Fruit fly (Drosophila melanogaster) whole organism, wandering third instar larva: ENCODE measurements around the gene fry.

Source experiments
- Abd-B ChIP-seq: fragments of >200 bp; optimal IDR thresholded peaks from 2 replicates; lab custom pipeline; 2017; ENCODE audit warnings: missing biosample characterization, missing genetic modification characterization
- CG32264 ChIP-seq: fragments of 200-800 bp; sonication (Bioruptor generic); optimal IDR thresholded peaks from 2 replicates; lab custom pipeline; 2016; ENCODE audit warnings: missing biosample characterization, missing genetic modification characterization
- CG9705 ChIP-seq: fragments of 200-800 bp; sonication (Bioruptor generic); optimal IDR thresholded peaks from 2 replicates; lab custom pipeline; 2018; ENCODE audit warnings: missing biosample characterization, mild to moderate bottlenecking, missing genetic modification characterization
- CrebA ChIP-seq: fragments of 200-800 bp; sonication (Bioruptor generic); optimal IDR thresholded peaks from 2 replicates; lab custom pipeline; 2016; ENCODE audit warnings: missing biosample characterization, mild to moderate bottlenecking, missing genetic modification characterization, borderline replicate concordance
- Dfd ChIP-seq: fragments of >200 bp; optimal IDR thresholded peaks from 2 replicates; lab custom pipeline; 2017; ENCODE audit warnings: missing biosample characterization, missing genetic modification characterization
- Dif ChIP-seq: fragments of 200-275, 200-300 bp; sonication (Bioruptor generic); optimal IDR thresholded peaks from 2 replicates; lab custom pipeline; 2018; ENCODE audit warnings: missing biosample characterization, missing genetic modification characterization; ENCODE audit not compliant: partially characterized antibody
- GATAd ChIP-seq: sonication (Bioruptor generic); optimal IDR thresholded peaks from 2 replicates; lab custom pipeline; 2016; ENCODE audit warnings: missing biosample characterization, missing genetic modification characterization
- HLH106 ChIP-seq: fragments of 200-800 bp; optimal IDR thresholded peaks from 3 replicates; lab custom pipeline; 2019; ENCODE audit warnings: missing biosample characterization, mild to moderate bottlenecking, missing genetic modification characterization, moderate library complexity
- Hnf4 ChIP-seq: fragments of 200-800 bp; sonication (Bioruptor generic); optimal IDR thresholded peaks from 2 replicates; lab custom pipeline; 2016; ENCODE audit warnings: missing biosample characterization, mild to moderate bottlenecking, missing genetic modification characterization
- Hr78 ChIP-seq: fragments of >200 bp; optimal IDR thresholded peaks from 2 replicates; lab custom pipeline; 2017; ENCODE audit warnings: missing biosample characterization, missing genetic modification characterization
- Hr83 ChIP-seq: fragments of 200-300 bp; sonication (Bioruptor generic); optimal IDR thresholded peaks from 2 replicates; lab custom pipeline; 2016; ENCODE audit warnings: missing biosample characterization, mild to moderate bottlenecking, missing genetic modification characterization, moderate library complexity; ENCODE audit not compliant: poor library complexity, severe bottlenecking
- Jra ChIP-seq: sonication (Bioruptor generic); optimal IDR thresholded peaks from 2 replicates; lab custom pipeline; 2016; ENCODE audit warnings: missing biosample characterization, missing genetic modification characterization
- Mio ChIP-seq: sonication (Bioruptor generic); optimal IDR thresholded peaks from 2 replicates; lab custom pipeline; 2016; ENCODE audit warnings: missing biosample characterization, missing genetic modification characterization
- Myc ChIP-seq: fragments of >200 bp; optimal IDR thresholded peaks from 2 replicates; lab custom pipeline; 2017
- N ChIP-seq: fragments of >200 bp; optimal IDR thresholded peaks from 2 replicates; lab custom pipeline; 2018; ENCODE audit warnings: missing biosample characterization, missing external identifiers, missing genetic modification characterization
- OdsH ChIP-seq: fragments of 200-800 bp; sonication (Bioruptor generic); optimal IDR thresholded peaks from 2 replicates; lab custom pipeline; 2016; ENCODE audit warnings: missing biosample characterization, mild to moderate bottlenecking, missing genetic modification characterization
- Rel ChIP-seq, 2 experiments: fragments of 200-800 bp; sonication (Bioruptor generic) in 1 of 2; optimal IDR thresholded peaks; 2 replicates in 1 of 2; 3 replicates in 1 of 2; lab custom pipeline; 2016 to 2019; ENCODE audit warnings: mild to moderate bottlenecking in 2 of 2, missing biosample characterization in 2 of 2, missing genetic modification characterization in 2 of 2, moderate library complexity in 1 of 2
- Sp1 ChIP-seq: fragments of 200-800 bp; sonication (Bioruptor generic); optimal IDR thresholded peaks from 3 replicates; lab custom pipeline; 2019; ENCODE audit warnings: missing biosample characterization, mild to moderate bottlenecking, missing genetic modification characterization, moderate library complexity
- Vsx2 ChIP-seq: fragments of 200-300, 225-300 bp; sonication (Bioruptor generic); optimal IDR thresholded peaks from 2 replicates; lab custom pipeline; 2018; ENCODE audit warnings: missing biosample characterization, missing genetic modification characterization; ENCODE audit not compliant: partially characterized antibody
- br ChIP-seq: fragments of 200-800 bp; sonication (Bioruptor generic); optimal IDR thresholded peaks from 2 replicates; lab custom pipeline; 2016; ENCODE audit warnings: missing biosample characterization, missing genetic modification characterization
- brk ChIP-seq: fragments of 200-800 bp; sonication (Bioruptor generic); optimal IDR thresholded peaks from 2 replicates; lab custom pipeline; 2016; ENCODE audit warnings: missing biosample characterization, mild to moderate bottlenecking, missing genetic modification characterization
- dl ChIP-seq, 2 experiments: fragments of 175-275, 200-275 bp in 1 of 2; fragments of 200-275 bp in 1 of 2; sonication (Bioruptor generic); optimal IDR thresholded peaks; lab custom pipeline; 2018; ENCODE audit warnings: mild to moderate bottlenecking in 2 of 2, missing biosample characterization in 2 of 2, missing genetic modification characterization in 2 of 2, moderate library complexity in 2 of 2; ENCODE audit not compliant: partially characterized antibody in 2 of 2, insufficient read depth in 1 of 2
- dmrt93B ChIP-seq: fragments of 200-800 bp; sonication (Bioruptor generic); optimal IDR thresholded peaks from 2 replicates; lab custom pipeline; 2018; ENCODE audit warnings: missing biosample characterization, mild to moderate bottlenecking, missing genetic modification characterization
- dsf ChIP-seq: sonication (Bioruptor generic); optimal IDR thresholded peaks from 2 replicates; lab custom pipeline; 2016; ENCODE audit warnings: missing biosample characterization, missing genetic modification characterization, borderline replicate concordance
- ey ChIP-seq: fragments of 200-800 bp; sonication (Bioruptor generic); optimal IDR thresholded peaks from 2 replicates; lab custom pipeline; 2016; ENCODE audit warnings: missing biosample characterization, missing genetic modification characterization
- foxo ChIP-seq, 2 experiments: fragments of 200-800 bp; sonication (Bioruptor generic); optimal IDR thresholded peaks; 2 replicates in 1 of 2; 3 replicates in 1 of 2; lab custom pipeline; 2016 to 2017; ENCODE audit warnings: missing biosample characterization in 2 of 2, missing genetic modification characterization in 2 of 2
- fru ChIP-seq: fragments of 200-800 bp; sonication (Bioruptor generic); optimal IDR thresholded peaks from 3 replicates; lab custom pipeline; 2016; ENCODE audit warnings: missing biosample characterization, mild to moderate bottlenecking, missing genetic modification characterization
- h ChIP-seq: fragments of 200-800 bp; sonication (Bioruptor generic); optimal IDR thresholded peaks from 3 replicates; lab custom pipeline; 2016; ENCODE audit warnings: missing biosample characterization, mild to moderate bottlenecking, missing genetic modification characterization
- jim ChIP-seq: fragments of 175-275, 200-325 bp; sonication (Bioruptor generic); optimal IDR thresholded peaks from 2 replicates; lab custom pipeline; 2016; ENCODE audit warnings: missing biosample characterization, mild to moderate bottlenecking, missing genetic modification characterization
- lola ChIP-seq: fragments of >200 bp; optimal IDR thresholded peaks from 2 replicates; lab custom pipeline; 2017; ENCODE audit warnings: missing biosample characterization, missing genetic modification characterization
- pan ChIP-seq: fragments of >200 bp; optimal IDR thresholded peaks from 2 replicates; lab custom pipeline; 2017
- psq ChIP-seq: fragments of 200-800 bp; sonication (Bioruptor generic); optimal IDR thresholded peaks from 3 replicates; lab custom pipeline; 2017; ENCODE audit warnings: missing biosample characterization, mild to moderate bottlenecking, missing genetic modification characterization, moderate library complexity
- rgr ChIP-seq: fragments of 200-800 bp; sonication (Bioruptor generic); optimal IDR thresholded peaks from 3 replicates; lab custom pipeline; 2016; ENCODE audit warnings: missing biosample characterization, mild to moderate bottlenecking, missing genetic modification characterization
- sage ChIP-seq: fragments of 200-800 bp; sonication (Bioruptor generic); optimal IDR thresholded peaks from 2 replicates; lab custom pipeline; 2016; ENCODE audit warnings: missing biosample characterization, mild to moderate bottlenecking, missing genetic modification characterization
- sv ChIP-seq: fragments of 200-800 bp; sonication (Bioruptor generic); optimal IDR thresholded peaks from 3 replicates; lab custom pipeline; 2016; ENCODE audit warnings: missing biosample characterization, missing genetic modification characterization
- tai ChIP-seq: sonication (Bioruptor generic); optimal IDR thresholded peaks from 2 replicates; lab custom pipeline; 2016; ENCODE audit warnings: missing biosample characterization, missing genetic modification characterization
- usp ChIP-seq: fragments of >200 bp; optimal IDR thresholded peaks from 2 replicates; lab custom pipeline; 2017; ENCODE audit warnings: missing biosample characterization, missing genetic modification characterization
- woc ChIP-seq: sonication (Bioruptor generic); optimal IDR thresholded peaks from 2 replicates; lab custom pipeline; 2016; ENCODE audit warnings: missing biosample characterization, mild to moderate bottlenecking, missing genetic modification characterization

The fry gene

dm6 chr3L:9678007-9678497 lies 851 bp downstream of the fry start:
- peak; percentile 5 for TF ChIP-seq br (GFP tag; lab: Kevin White, UChicago)
- no peak for TF ChIP-seq tai
- no peak for TF ChIP-seq dmrt93B
- peak; percentile 25 for TF ChIP-seq woc (GFP tag; lab: Kevin White, UChicago)
- TF ChIP-seq foxo (GFP tag; optimal IDR thresholded peaks at IDR 0.05; lab: Kevin White, UChicago), result peak in 1 of 2 experiments; percentile 29
- TF ChIP-seq psq (GFP tag; lab: Kevin White, UChicago), result peak; percentile 71
- no peak for TF ChIP-seq Rel (GFP tag; optimal IDR thresholded peaks at IDR 0.05; lab: Kevin White, UChicago)
- TF ChIP-seq Rel (tag; optimal IDR thresholded peaks at IDR 0.05; lab: Kevin White, UChicago), result peak; percentile 5
- peak; percentile 17 for TF ChIP-seq rgr (GFP tag; lab: Kevin White, UChicago)
- TF ChIP-seq CrebA (GFP tag; lab: Kevin White, UChicago), result no peak
- peak; percentile 29 for TF ChIP-seq ey (GFP tag; lab: Kevin White, UChicago)
- TF ChIP-seq Dif (GFP tag; lab: Kevin White, UChicago), result peak; percentile 54
- TF ChIP-seq h, result peak; percentile 42
- TF ChIP-seq Jra, result peak; percentile 80
- TF ChIP-seq sage, result no peak

- no peak for TF ChIP-seq Hr83
- TF ChIP-seq Rel (GFP tag; optimal IDR thresholded peaks at IDR 0.05; lab: Kevin White, UChicago), result no peak
- peak; percentile 60 for TF ChIP-seq Rel (tag; optimal IDR thresholded peaks at IDR 0.05; lab: Kevin White, UChicago)
Measured at dm6 chr3L:9677260-9677659, 1.6 kb downstream of the fry start.

dm6 chr3L:9675528-9675963 lies 3.4 kb downstream of the fry start:
- TF ChIP-seq dl (GFP tag; optimal IDR thresholded peaks at IDR 0.05; lab: Kevin White, UChicago; ENCODE audit: insufficient read depth in 1 of 2, partially characterized antibody in 2 of 2), result no peak
- no peak for TF ChIP-seq dmrt93B
- TF ChIP-seq GATAd (GFP tag; lab: Kevin White, UChicago), result no peak
- TF ChIP-seq Dif (GFP tag; lab: Kevin White, UChicago), result peak; percentile 43
- TF ChIP-seq rgr (GFP tag; lab: Kevin White, UChicago), result peak; percentile 18
- TF ChIP-seq Abd-B (GFP tag; lab: Kevin White, UChicago), result no peak
- TF ChIP-seq N (GFP tag; lab: Kevin White, UChicago), result no peak
- peak; percentile 42 for TF ChIP-seq psq (GFP tag; lab: Kevin White, UChicago)
- TF ChIP-seq Vsx2 (GFP tag; lab: Kevin White, UChicago), result no peak
- peak in 1 of 2 experiments; percentile 77 for TF ChIP-seq foxo (GFP tag; optimal IDR thresholded peaks at IDR 0.05; lab: Kevin White, UChicago)
- TF ChIP-seq usp (GFP tag; lab: Kevin White, UChicago), result no peak
- TF ChIP-seq jim (GFP tag; lab: Kevin White, UChicago), result peak; percentile 83
- TF ChIP-seq h, result peak; percentile 66
- TF ChIP-seq sage, result peak; percentile 82
- no peak for TF ChIP-seq Hr78 (GFP tag; lab: Kevin White, UChicago)
- no peak for TF ChIP-seq pan (lab: Kevin White, UChicago)
- TF ChIP-seq Dfd (GFP tag; lab: Kevin White, UChicago), result no peak
- TF ChIP-seq HLH106, result peak; percentile 25
- no peak for TF ChIP-seq woc (GFP tag; lab: Kevin White, UChicago)
- TF ChIP-seq Myc (lab: Kevin White, UChicago), result no peak
- peak; percentile 13 for TF ChIP-seq OdsH (GFP tag; lab: Kevin White, UChicago)
- TF ChIP-seq fru (GFP tag; lab: Kevin White, UChicago), result peak; percentile 9
- peak; percentile 59 for TF ChIP-seq CG9705 (GFP tag; lab: Kevin White, UChicago)
- no peak for TF ChIP-seq lola
- no peak for TF ChIP-seq tai
- TF ChIP-seq Jra, result no peak
- TF ChIP-seq sv (GFP tag; lab: Kevin White, UChicago), result no peak
- no peak for TF ChIP-seq ey (GFP tag; lab: Kevin White, UChicago)
- TF ChIP-seq Hnf4 (GFP tag; lab: Kevin White, UChicago), result peak; percentile 32
- peak; percentile 77 for TF ChIP-seq CG32264 (GFP tag; lab: Kevin White, UChicago)
- peak; percentile 93 for TF ChIP-seq Sp1 (GFP tag; lab: Kevin White, UChicago)
- TF ChIP-seq CrebA (GFP tag; lab: Kevin White, UChicago), result no peak
- no peak for TF ChIP-seq dsf (GFP tag; lab: Kevin White, UChicago)
- TF ChIP-seq Mio (GFP tag; lab: Kevin White, UChicago), result no peak
- no peak for TF ChIP-seq brk
- TF ChIP-seq Rel (GFP tag; optimal IDR thresholded peaks at IDR 0.05; lab: Kevin White, UChicago), result peak; percentile 90
- TF ChIP-seq Rel (tag; optimal IDR thresholded peaks at IDR 0.05; lab: Kevin White, UChicago), result peak; percentile 74
- no peak for TF ChIP-seq Hr83
- TF ChIP-seq br (GFP tag; lab: Kevin White, UChicago), result peak; percentile 59
